Fruit fly (Drosophila melanogaster) whole organism, embryonic: ENCODE measurements around the gene CG18063.

Source experiments
- CG10209 ChIP-seq: fragments of 200-800 bp; sonication (Bioruptor generic); optimal IDR thresholded peaks from 3 replicates; lab custom pipeline; 2017; ENCODE audit warnings: missing biosample characterization, mild to moderate bottlenecking, missing genetic modification characterization, missing genetic modification reagents
- CG1024 ChIP-seq: fragments of 200-800 bp; sonication (Bioruptor generic); IDR thresholded peaks from 2 replicates; pipeline ENCODE4 v1.3.6; 2022; ENCODE audit warnings: missing biosample characterization, missing genetic modification characterization
- CG11093 ChIP-seq: fragments of 200-800 bp; sonication (Bioruptor generic); IDR thresholded peaks from 3 replicates; pipeline ENCODE4 v1.3.6; 2022; ENCODE audit warnings: missing biosample characterization, missing genetic modification characterization
- CG11456 ChIP-seq: fragments of 200-800 bp; sonication (Bioruptor generic); IDR thresholded peaks from 3 replicates; pipeline ENCODE4 v1.3.6; 2022; ENCODE audit warnings: missing biosample characterization, missing genetic modification characterization
- CG12104 ChIP-seq: fragments of 200-800 bp; sonication (Bioruptor generic); optimal IDR thresholded peaks from 3 replicates; lab custom pipeline; 2016; ENCODE audit warnings: missing biosample characterization, missing genetic modification characterization
- CG12391 ChIP-seq: fragments of 200-800 bp; sonication (Bioruptor generic); optimal IDR thresholded peaks from 3 replicates; lab custom pipeline; 2018; ENCODE audit warnings: missing biosample characterization, mild to moderate bottlenecking, missing genetic modification characterization, moderate library complexity
- CG14965 ChIP-seq: fragments of 200-800 bp; sonication (Bioruptor generic); optimal IDR thresholded peaks from 2 replicates; lab custom pipeline; 2016; ENCODE audit warnings: missing biosample characterization, missing genetic modification characterization, borderline replicate concordance
- CG15011 ChIP-seq: fragments of 200-800 bp; sonication (Bioruptor generic); optimal IDR thresholded peaks from 3 replicates; lab custom pipeline; 2018; ENCODE audit warnings: missing biosample characterization, mild to moderate bottlenecking, missing genetic modification characterization
- CG16815 ChIP-seq: fragments of 200-800 bp; sonication (Bioruptor generic); optimal IDR thresholded peaks from 3 replicates; lab custom pipeline; 2017; ENCODE audit warnings: missing biosample characterization, mild to moderate bottlenecking, missing genetic modification characterization
- CG34224 ChIP-seq: fragments of 200-800 bp; sonication (Bioruptor generic); IDR thresholded peaks from 3 replicates; pipeline ENCODE4 v1.3.6; 2022; ENCODE audit warnings: missing biosample characterization, missing genetic modification characterization; ENCODE audit not compliant: partially characterized antibody
- CG43689 ChIP-seq: fragments of 200-800 bp; sonication (Bioruptor generic); IDR thresholded peaks from 2 replicates; pipeline ENCODE4 v1.3.6; 2022; ENCODE audit warnings: missing biosample characterization, missing genetic modification characterization
- CG5180 ChIP-seq: fragments of 200-800 bp; sonication (Bioruptor generic); optimal IDR thresholded peaks from 3 replicates; lab custom pipeline; 2017; ENCODE audit warnings: missing biosample characterization, missing genetic modification characterization, mild to moderate bottlenecking, moderate library complexity, missing genetic modification reagents
- CG7745 ChIP-seq: fragments of 200-800 bp; sonication (Bioruptor generic); optimal IDR thresholded peaks from 2 replicates; lab custom pipeline; 2018; ENCODE audit warnings: missing biosample characterization, mild to moderate bottlenecking, missing genetic modification characterization, moderate library complexity
- CTCF ChIP-seq: fragments of 200-800 bp; sonication (Bioruptor generic); optimal IDR thresholded peaks from 2 replicates; lab custom pipeline; 2017; ENCODE audit warnings: missing biosample characterization, mild to moderate bottlenecking, missing genetic modification characterization, moderate library complexity
- Deaf1 ChIP-seq: fragments of 200-800 bp; optimal IDR thresholded peaks from 3 replicates; lab custom pipeline; 2019; ENCODE audit warnings: missing biosample characterization, mild to moderate bottlenecking, missing genetic modification characterization, moderate library complexity
- Ets65A ChIP-seq: fragments of 200-800 bp; sonication (Bioruptor generic); peaks from one replicate; lab custom pipeline; 2016; ENCODE audit warnings: missing biosample characterization, missing genetic modification characterization
- NFAT ChIP-seq: fragments of 200-800 bp; sonication (Bioruptor generic); IDR thresholded peaks from 2 replicates; pipeline ENCODE4 v1.3.6; 2022; ENCODE audit warnings: missing biosample characterization, missing genetic modification characterization
- Neu2 ChIP-seq: fragments of 200-800 bp; sonication (Bioruptor generic); optimal IDR thresholded peaks from 3 replicates; lab custom pipeline; 2016; ENCODE audit warnings: missing biosample characterization, missing genetic modification characterization, borderline replicate concordance
- Tbp ChIP-seq: fragments of >200 bp; optimal IDR thresholded peaks from 2 replicates; lab custom pipeline; 2018; ENCODE audit warnings: missing biosample characterization, missing genetic modification characterization
- Trl ChIP-seq, 3 experiments: fragments of >200 bp in 2 of 3; fragments of 200-800 bp in 1 of 3; sonication (Bioruptor generic) in 1 of 3; optimal IDR thresholded peaks; 2 replicates in 1 of 3; 3 replicates in 2 of 3; lab custom pipeline; 2016 to 2017; ENCODE audit warnings: missing biosample characterization in 1 of 3, missing genetic modification characterization in 1 of 3
- dm ChIP-seq: fragments of 200-800 bp; sonication (Bioruptor generic); optimal IDR thresholded peaks from 3 replicates; lab custom pipeline; 2016; ENCODE audit warnings: missing biosample characterization, missing genetic modification characterization
- dmrt11E ChIP-seq: fragments of 200-800 bp; sonication (Bioruptor generic); optimal IDR thresholded peaks from 3 replicates; lab custom pipeline; 2018; ENCODE audit warnings: missing biosample characterization, mild to moderate bottlenecking, missing genetic modification characterization, moderate library complexity
- eve ChIP-seq, 2 experiments: fragments of >200 bp; optimal IDR thresholded peaks; 2 replicates each; lab custom pipeline; 2017; ENCODE audit warnings: missing biosample characterization in 2 of 2, missing genetic modification characterization in 2 of 2
- ewg ChIP-seq: fragments of 200-800 bp; sonication (Bioruptor generic); optimal IDR thresholded peaks from 3 replicates; lab custom pipeline; 2017; ENCODE audit warnings: mild to moderate bottlenecking, missing biosample characterization, missing genetic modification reagents, missing genetic modification characterization
- ind ChIP-seq: fragments of 200-800 bp; sonication (Bioruptor generic); optimal IDR thresholded peaks from 3 replicates; lab custom pipeline; 2016; ENCODE audit warnings: missing biosample characterization, missing genetic modification characterization
- kay ChIP-seq: fragments of 200-800 bp; sonication (Bioruptor generic); optimal IDR thresholded peaks from 2 replicates; lab custom pipeline; 2016; ENCODE audit warnings: missing biosample characterization, missing genetic modification characterization
- knrl ChIP-seq: fragments of 200-800 bp; sonication (Bioruptor generic); IDR thresholded peaks from 3 replicates; pipeline ENCODE4 v1.3.6; 2022; ENCODE audit warnings: missing biosample characterization, missing genetic modification characterization; ENCODE audit not compliant: partially characterized antibody
- lov ChIP-seq, 2 experiments: fragments of 200-800 bp in 1 of 2; fragments of >200 bp in 1 of 2; sonication (Bioruptor generic) in 1 of 2; IDR thresholded peaks in 1 of 2; optimal IDR thresholded peaks in 1 of 2; 2 replicates in 1 of 2; 3 replicates in 1 of 2; pipeline versions ENCODE4 v1.3.6 to Lab custom; 2017 to 2022; ENCODE audit warnings: missing biosample characterization in 1 of 2, missing genetic modification characterization in 1 of 2
- maf-S ChIP-seq: fragments of 200-800 bp; sonication (Bioruptor generic); optimal IDR thresholded peaks from 2 replicates; lab custom pipeline; 2016; ENCODE audit warnings: missing biosample characterization, missing genetic modification characterization
- peb ChIP-seq: fragments of 200-800 bp; sonication (Bioruptor generic); IDR thresholded peaks from 2 replicates; pipeline ENCODE4 v1.3.6; 2022; ENCODE audit warnings: missing biosample characterization, missing genetic modification characterization
- tio ChIP-seq: fragments of 200-800 bp; sonication (Bioruptor generic); optimal IDR thresholded peaks from 2 replicates; lab custom pipeline; 2017; ENCODE audit warnings: missing biosample characterization, missing genetic modification characterization, inconsistent platforms

Gene CG18063

DNA sequence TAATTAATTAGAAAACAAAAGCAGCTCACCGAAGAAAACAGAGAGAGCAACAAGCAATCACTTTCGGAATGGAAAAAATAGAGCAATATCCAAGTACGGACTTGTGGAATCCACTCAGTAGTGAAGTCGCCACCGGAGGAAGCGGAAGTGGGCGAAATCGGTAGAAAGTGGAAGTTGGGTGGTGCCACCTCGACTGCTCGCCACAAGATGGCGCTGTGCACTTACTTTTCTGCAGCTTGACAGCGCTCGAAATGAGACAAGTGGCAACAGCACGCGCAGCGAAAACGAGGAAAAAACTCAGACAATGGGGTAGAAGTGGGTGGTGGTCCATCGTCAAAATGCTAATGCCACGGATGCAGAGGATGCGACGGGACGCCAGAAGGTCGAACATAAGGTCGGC lies 8.2 kb upstream of the CG18063 start:
- TF ChIP-seq CG43689 (no peak), CG14965 (GFP tag; lab: Kevin White, UChicago) (peak; percentile 58), CG12104 (GFP tag; lab: Kevin White, UChicago) (no peak), CG7745 (tag; lab: Kevin White, UChicago) (no peak), lov (optimal IDR thresholded peaks at IDR 0.05; lab: Kevin White, UChicago) (no peak), lov (GFP tag; IDR thresholded peaks at IDR 0.05; lab: Robert Waterston, UW) (0 out of 3 replicates have a peak, but pooled peaks have one; percentile 17), Ets65A (peak; percentile 57), CTCF (GFP tag; lab: Kevin White, UChicago) (peak; percentile 86), CG11456 (GFP tag; lab: Robert Waterston, UW) (0 out of 3 replicates have a peak, but pooled peaks have one; percentile 32), dmrt11E (tag; lab: Kevin White, UChicago) (no peak), Tbp (GFP tag; lab: Kevin White, UChicago) (no peak), CG1024 (GFP tag; lab: Robert Waterston, UW) (0 out of 2 replicates have a peak, but pooled peaks have one; percentile 23)

DNA sequence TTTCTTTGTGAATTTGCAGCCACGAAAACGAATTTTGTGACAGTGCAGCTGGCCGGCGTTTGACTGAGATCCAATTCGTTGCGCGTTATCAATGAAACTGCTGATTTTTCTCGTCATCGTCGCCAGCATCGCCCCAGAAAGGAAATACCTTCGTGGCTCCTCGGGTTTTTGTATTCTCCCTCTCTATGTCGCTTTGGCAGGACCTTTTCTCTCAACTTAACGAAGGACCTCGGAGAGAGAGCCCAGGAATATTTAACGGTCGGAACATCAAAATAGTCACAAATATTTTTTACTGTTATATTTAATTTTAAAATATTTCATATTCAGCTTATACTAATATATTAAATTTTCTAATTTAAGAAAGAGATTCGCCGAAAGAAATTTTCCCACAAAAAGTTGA lies 4.7 kb downstream of the CG18063 start, which contains the start of gene beat-Ib:
Gene beat-Ib, minus strand, starts transcription at position 101 of the 400 bp plus-strand sequence.
- TF ChIP-seq CG12391 (no peak), Deaf1 (tag; lab: Kevin White, UChicago) (peak; percentile 88), CG15011 (GFP tag; lab: Kevin White, UChicago) (no peak), CG11093 (GFP tag; lab: Robert Waterston, UW) (no peak), tio (GFP tag; lab: Kevin White, UChicago) (no peak), dm (GFP tag; lab: Kevin White, UChicago) (no peak), Trl (optimal IDR thresholded peaks at IDR 0.05; lab: Kevin White, UChicago) (peak in 1 of 2 experiments; percentile 13), Trl (GFP tag; optimal IDR thresholded peaks at IDR 0.05; lab: Kevin White, UChicago) (no peak), ind (no peak), peb (no peak), NFAT (GFP tag; lab: Robert Waterston, UW) (no peak), CG10209 (GFP tag; lab: Kevin White, UChicago) (no peak), CG16815 (no peak), eve (GFP tag; optimal IDR thresholded peaks at IDR 0.05; lab: Kevin White, UChicago) (no peak)

DNA sequence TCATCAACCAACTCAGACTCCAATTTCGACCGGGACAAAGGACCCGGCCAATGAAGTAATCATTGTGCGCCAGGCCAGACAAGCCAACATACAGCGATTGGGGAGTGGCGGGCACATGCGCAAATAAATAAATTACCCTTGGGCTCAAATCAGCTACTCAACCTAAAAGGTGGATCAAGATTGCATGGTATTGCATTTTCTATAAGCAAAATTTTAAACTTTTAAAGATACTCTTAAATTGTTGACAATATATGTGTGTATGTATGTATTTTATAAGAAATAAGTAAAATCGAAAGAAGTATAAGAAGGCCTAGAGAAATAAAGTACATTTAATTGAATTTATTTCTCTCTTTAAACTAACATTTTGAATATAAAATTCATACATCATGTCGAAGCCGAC lies 21.5 kb downstream of the CG18063 start, which contains the start of gene CG10839:
Gene CG10839, plus strand, starts transcription at position 301 of the 400 bp plus-strand sequence.
- TF ChIP-seq ewg (GFP tag; lab: Kevin White, UChicago) (peak; percentile 3), CG34224 (GFP tag; lab: Robert Waterston, UW) (no peak)

DNA sequence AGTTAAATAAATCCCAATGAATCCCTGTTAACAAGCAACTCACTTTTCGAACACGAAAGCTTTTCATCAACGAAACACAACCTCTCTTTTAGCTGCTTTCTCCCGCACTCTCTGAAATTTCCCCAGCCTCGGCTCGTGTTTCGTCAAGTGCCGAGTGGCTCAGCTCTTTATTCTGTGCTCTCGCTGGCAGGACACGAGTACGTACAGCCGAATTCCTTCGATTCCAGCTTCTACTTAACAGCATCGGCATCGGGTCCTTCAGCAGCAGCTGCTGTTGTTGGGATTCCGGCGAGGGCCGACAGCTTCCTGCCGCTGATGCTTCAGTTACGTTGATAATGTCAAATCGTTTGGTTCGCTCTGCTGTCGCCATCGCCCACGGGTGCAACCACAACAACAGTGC lies 42.5 kb downstream of the CG18063 start, which contains the start of gene beat-Ic:
Gene beat-Ic, plus strand, starts transcription at position 93 of the 400 bp plus-strand sequence.
- TF ChIP-seq Deaf1 (tag; lab: Kevin White, UChicago) (peak; percentile 96), CG5180 (GFP tag; lab: Kevin White, UChicago) (peak; percentile 9), maf-S (GFP tag; lab: Kevin White, UChicago) (no peak), Trl (optimal IDR thresholded peaks at IDR 0.05; lab: Kevin White, UChicago) (peak; percentile 14 to 45), Trl (GFP tag; optimal IDR thresholded peaks at IDR 0.05; lab: Kevin White, UChicago) (no peak), kay (no peak)

DNA sequence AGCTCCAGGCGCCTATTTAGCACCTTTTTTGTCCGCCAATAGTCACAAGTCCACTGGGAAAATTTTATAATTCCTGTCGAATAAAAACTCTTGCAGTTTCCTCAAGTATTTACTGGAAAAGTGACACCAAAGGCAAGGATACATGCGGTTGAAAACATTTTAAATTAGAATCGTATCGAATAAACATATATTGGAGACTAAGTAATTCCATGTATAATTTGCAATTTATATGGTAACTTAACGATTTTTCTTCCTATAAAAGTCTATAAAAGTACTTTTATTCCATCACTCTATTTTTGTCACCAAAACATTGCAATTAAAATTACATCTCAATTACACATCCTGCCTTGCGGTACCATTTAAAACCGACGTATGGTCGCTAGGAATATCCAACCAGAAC lies 45.9 kb downstream of the CG18063 start, which contains the start of gene CG34167:
Gene CG34167, minus strand, starts transcription at position 101 of the 400 bp plus-strand sequence.
- TF ChIP-seq Neu2 (GFP tag; lab: Kevin White, UChicago) (no peak), knrl (no peak)
